Worm (Caenorhabditis elegans) whole organism, young adult: Measurements from ENCODE around the gene srx-105.

Experiments used
- cebp-2 ChIP-seq: fragments of 200-800 bp; sonication (Bioruptor generic); IDR thresholded peaks from 2 replicates; pipeline ENCODE4 v1.3.6; 2022; ENCODE audit warnings: missing genetic modification characterization, missing compliant biosample characterization
- egl-18 ChIP-seq: fragments of 200-800 bp; sonication (Bioruptor generic); IDR thresholded peaks from 2 replicates; pipeline ENCODE4 v1.3.6; 2022; ENCODE audit warnings: missing genetic modification reagents, missing genetic modification characterization, missing compliant biosample characterization
- nhr-90 ChIP-seq: sonication (generic microtip); optimal IDR thresholded peaks from 2 replicates; lab custom pipeline; 2016; ENCODE audit warnings: missing genotype, mild to moderate bottlenecking, missing genetic modification characterization, missing compliant biosample characterization

DNA sequence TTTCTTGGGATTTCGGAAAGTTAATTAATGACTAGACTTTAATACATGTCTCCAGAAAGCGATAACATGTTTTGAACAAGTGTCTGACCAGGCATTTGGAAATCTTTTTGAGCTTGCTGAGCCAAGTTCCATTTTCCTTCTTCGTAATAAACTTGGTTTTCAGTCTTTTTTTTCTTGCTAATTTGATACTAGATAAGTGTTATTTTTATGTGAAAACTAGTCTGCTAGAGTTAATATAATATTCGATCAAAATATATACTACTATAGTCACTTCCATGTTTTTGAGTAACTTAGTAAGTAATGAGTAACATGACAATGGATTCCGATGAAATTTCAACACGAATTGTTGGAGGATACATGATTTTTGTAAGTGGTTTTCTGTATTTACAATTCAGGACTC is 8.1 kb upstream of the srx-105 start, which contains the start of gene srx-110:
- TF ChIP-seq egl-18 (no peak), nhr-90 (tag; lab: Kevin White, UChicago) (no peak), cebp-2 (GFP tag; lab: Robert Waterston, UW) (no peak)
